Fruit fly (Drosophila melanogaster) Kc167 (cell line): Measurements from ENCODE around the gene Rtnl1.

Experiments
- Myc ChIP-seq: fragments of >200 bp; optimal IDR thresholded peaks from 2 replicates; lab custom pipeline; 2017; ENCODE audit warnings: missing external identifiers
- Sin3A ChIP-seq: fragments of >200 bp; optimal IDR thresholded peaks from 2 replicates; lab custom pipeline; 2018; ENCODE audit warnings: missing external identifiers
- h ChIP-seq: fragments of >200 bp; optimal IDR thresholded peaks from 3 replicates; lab custom pipeline; 2018; ENCODE audit warnings: missing external identifiers
- insv ChIP-seq: fragments of >200 bp; optimal IDR thresholded peaks from 3 replicates; lab custom pipeline; 2018; ENCODE audit warnings: missing external identifiers
- psq ChIP-seq: fragments of >200 bp; optimal IDR thresholded peaks from 2 replicates; lab custom pipeline; 2017; ENCODE audit warnings: missing external identifiers
- ttk ChIP-seq: sonication (Bioruptor generic); optimal IDR thresholded peaks from 2 replicates; lab custom pipeline; 2017; ENCODE audit warnings: missing external identifiers

dm6 chr2L:4995010-4995836, 14.3 kb downstream of the Rtnl1 start:
- TF ChIP-seq Myc (lab: Kevin White, UChicago): no peak
- no peak for TF ChIP-seq ttk (lab: Kevin White, UChicago)
- no peak for TF ChIP-seq Sin3A
- no peak for TF ChIP-seq insv
- no peak for TF ChIP-seq psq
- no peak for TF ChIP-seq h
